Fruit fly (Drosophila melanogaster) Kc167 (cell line): ENCODE measurements around the gene CG33643.

Experiments
- insv ChIP-seq: fragments of >200 bp; optimal IDR thresholded peaks from 3 replicates; lab custom pipeline; 2018; ENCODE audit warnings: missing external identifiers
- psq ChIP-seq: fragments of >200 bp; optimal IDR thresholded peaks from 2 replicates; lab custom pipeline; 2017; ENCODE audit warnings: missing external identifiers

DNA sequence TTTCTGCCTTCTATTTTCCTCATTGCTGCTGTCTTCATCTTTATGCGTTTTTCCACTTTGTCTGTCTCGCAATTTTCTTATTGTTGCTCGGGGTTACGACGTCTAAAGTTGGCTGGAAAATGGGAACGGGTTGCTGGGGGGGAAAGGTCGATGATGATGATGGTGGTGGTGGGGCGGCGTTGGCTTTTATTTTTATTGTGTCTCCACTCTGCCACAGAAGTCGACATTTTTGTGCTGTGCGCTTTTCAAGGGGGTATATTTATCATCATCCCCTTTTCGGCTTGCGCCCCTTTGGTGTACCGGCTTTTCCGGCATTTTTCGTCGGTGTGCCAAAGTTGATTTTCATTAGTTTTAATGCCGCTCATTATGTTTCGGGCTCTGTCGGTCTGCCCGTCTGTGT is 24.5 kb downstream of the CG33643 start:
- no peak for TF ChIP-seq psq (lab: Kevin White, UChicago)
- no peak for TF ChIP-seq insv (lab: Kevin White, UChicago)
